Worm (Caenorhabditis elegans) whole organism, late embryonic: Measurements from ENCODE around the gene ZC84.1.

Source experiments
- ama-1 ChIP-seq: fragments of 150-350 bp; optimal IDR thresholded peaks from 2 replicates; lab custom pipeline; 2014
- ceh-6 ChIP-seq: fragments of 200-800 bp; sonication (Bioruptor generic); optimal IDR thresholded peaks from 2 replicates; lab custom pipeline; 2018; ENCODE audit warnings: mild to moderate bottlenecking, missing genetic modification characterization, missing compliant biosample characterization
- fkh-10 ChIP-seq: fragments of 150-350 bp; optimal IDR thresholded peaks from 2 replicates; lab custom pipeline; 2014; ENCODE audit warnings: missing biosample characterization, missing genetic modification reagents, missing genetic modification characterization
- hlh-8 ChIP-seq: sonication (generic microtip); optimal IDR thresholded peaks from 2 replicates; lab custom pipeline; 2016; ENCODE audit warnings: missing genotype, missing genetic modification characterization, missing compliant biosample characterization
- sox-4 ChIP-seq: sonication (generic microtip); optimal IDR thresholded peaks from 2 replicates; lab custom pipeline; 2017; ENCODE audit warnings: mild to moderate bottlenecking, missing genetic modification characterization, inconsistent platforms, missing compliant biosample characterization

ce11 chrIII:9154766-9155165, 51.3 kb downstream of the ZC84.1 start, which contains the start of gene irld-34:
- no peak for TF ChIP-seq fkh-10 (GFP tag; lab: Kevin White, UChicago)
- TF ChIP-seq sox-4 (tag; lab: Kevin White, UChicago): no peak
- no peak for TF ChIP-seq ceh-6 (GFP tag; lab: Kevin White, UChicago)
- no peak for TF ChIP-seq hlh-8 (tag; lab: Kevin White, UChicago)
- TF ChIP-seq ama-1: no peak
